Fruit fly (Drosophila melanogaster) whole organism, adult: ENCODE data around the gene mRpL32.

Experiments
- CG11617 ChIP-seq: fragments of 200-800 bp; sonication (Bioruptor generic); optimal IDR thresholded peaks from 2 replicates; lab custom pipeline; 2017; ENCODE audit warnings: mild to moderate bottlenecking, missing biosample characterization, missing genetic modification reagents, missing genetic modification characterization
- CG12768 ChIP-seq: fragments of 200-800 bp; sonication (Bioruptor generic); optimal IDR thresholded peaks from 2 replicates; lab custom pipeline; 2017; ENCODE audit warnings: missing biosample characterization, missing genetic modification characterization, mild to moderate bottlenecking, moderate library complexity, missing genetic modification reagents
- CG14711 ChIP-seq: fragments of 200-800 bp; sonication (Bioruptor generic); optimal IDR thresholded peaks from 2 replicates; lab custom pipeline; 2018; ENCODE audit warnings: missing biosample characterization, mild to moderate bottlenecking, missing genetic modification characterization, moderate library complexity
- CG1620 ChIP-seq: fragments of 200-800 bp; sonication (Bioruptor generic); optimal IDR thresholded peaks from 2 replicates; lab custom pipeline; 2016; ENCODE audit warnings: missing biosample characterization, missing genetic modification characterization
- CG33017 ChIP-seq: fragments of 200-800 bp; sonication (Bioruptor generic); optimal IDR thresholded peaks from 2 replicates; lab custom pipeline; 2018; ENCODE audit warnings: missing biosample characterization, mild to moderate bottlenecking, missing genetic modification characterization, moderate library complexity
- CG5204 ChIP-seq: fragments of 200-800 bp; sonication (Bioruptor generic); optimal IDR thresholded peaks from 2 replicates; lab custom pipeline; 2016; ENCODE audit warnings: missing biosample characterization, missing genetic modification characterization
- CG7045 ChIP-seq: fragments of 200-800 bp; sonication (Bioruptor generic); optimal IDR thresholded peaks from 2 replicates; lab custom pipeline; 2017; ENCODE audit warnings: missing biosample characterization, mild to moderate bottlenecking, missing genetic modification characterization
- CG7101 ChIP-seq: fragments of 200-800 bp; sonication (Bioruptor generic); optimal IDR thresholded peaks from 2 replicates; lab custom pipeline; 2018; ENCODE audit warnings: missing biosample characterization, mild to moderate bottlenecking, missing genetic modification characterization, moderate library complexity
- Clk ChIP-seq: fragments of 200-800 bp; sonication (Bioruptor generic); optimal IDR thresholded peaks from 2 replicates; lab custom pipeline; 2017; ENCODE audit warnings: missing biosample characterization, missing genetic modification characterization
- Crg-1 ChIP-seq: fragments of 200-800 bp; sonication (Bioruptor generic); optimal IDR thresholded peaks from 2 replicates; lab custom pipeline; 2016; ENCODE audit warnings: missing biosample characterization, missing genetic modification characterization
- Hr96 ChIP-seq: fragments of 200-800 bp; sonication (Bioruptor generic); optimal IDR thresholded peaks from 2 replicates; lab custom pipeline; 2016; ENCODE audit warnings: missing biosample characterization, missing genetic modification characterization
- Mnt ChIP-seq: fragments of 200-800 bp; sonication (Bioruptor generic); optimal IDR thresholded peaks from 2 replicates; lab custom pipeline; 2016; ENCODE audit warnings: missing biosample characterization, mild to moderate bottlenecking, missing genetic modification characterization
- bab1 ChIP-seq: fragments of 200-800 bp; sonication (Bioruptor generic); optimal IDR thresholded peaks from 3 replicates; lab custom pipeline; 2019; ENCODE audit warnings: missing biosample characterization, mild to moderate bottlenecking, missing genetic modification characterization, moderate library complexity
- cic ChIP-seq: fragments of 200-800 bp; sonication (Bioruptor generic); optimal IDR thresholded peaks from 2 replicates; lab custom pipeline; 2017; ENCODE audit warnings: missing biosample characterization, mild to moderate bottlenecking, missing genetic modification characterization, moderate library complexity
- cnc ChIP-seq, 2 experiments: fragments of >200 bp; optimal IDR thresholded peaks; 2 replicates each; lab custom pipeline; 2017
- kay ChIP-seq: fragments of 200-800 bp; sonication (Bioruptor generic); peaks from one replicate; lab custom pipeline; 2016; ENCODE audit warnings: missing biosample characterization, missing genetic modification characterization, borderline replicate concordance
- ovo ChIP-seq: fragments of 200-800 bp; sonication (Bioruptor generic); optimal IDR thresholded peaks from 2 replicates; lab custom pipeline; 2016; ENCODE audit warnings: missing biosample characterization, missing genetic modification characterization
- pad ChIP-seq: fragments of 200-800 bp; sonication (Bioruptor generic); optimal IDR thresholded peaks from 3 replicates; lab custom pipeline; 2017; ENCODE audit warnings: missing biosample characterization, missing genetic modification characterization, mild to moderate bottlenecking, moderate library complexity, missing genetic modification reagents
- tj ChIP-seq: fragments of 200-800 bp; sonication (Bioruptor generic); optimal IDR thresholded peaks from 3 replicates; lab custom pipeline; 2017; ENCODE audit warnings: missing biosample characterization, mild to moderate bottlenecking, missing genetic modification characterization, moderate library complexity
- toe ChIP-seq: fragments of 200-800 bp; sonication (Bioruptor generic); optimal IDR thresholded peaks from 2 replicates; lab custom pipeline; 2016; ENCODE audit warnings: missing biosample characterization, missing genetic modification characterization

Gene mRpL32

DNA sequence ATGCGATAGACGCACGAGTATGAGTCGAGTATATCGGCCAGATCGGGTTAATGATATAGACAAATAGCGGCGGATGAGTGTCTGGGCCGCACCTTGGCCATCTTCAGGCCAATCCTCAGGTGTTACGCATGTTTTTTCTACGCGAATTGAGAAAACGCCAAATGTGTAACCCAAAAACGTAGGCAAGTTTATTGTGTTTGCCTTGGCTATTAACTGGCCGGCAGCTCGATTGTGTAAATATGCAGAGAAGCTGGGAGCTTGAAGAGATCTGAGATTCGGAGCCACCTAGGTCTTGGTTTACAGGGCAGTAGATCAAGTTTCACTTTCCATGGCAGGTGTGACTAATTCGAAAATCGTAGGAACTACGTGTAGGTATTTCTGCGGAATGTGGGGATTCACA, 12.6 kb upstream of the mRpL32 start:
- TF ChIP-seq Hr96 (GFP tag; lab: Kevin White, UChicago): no peak

DNA sequence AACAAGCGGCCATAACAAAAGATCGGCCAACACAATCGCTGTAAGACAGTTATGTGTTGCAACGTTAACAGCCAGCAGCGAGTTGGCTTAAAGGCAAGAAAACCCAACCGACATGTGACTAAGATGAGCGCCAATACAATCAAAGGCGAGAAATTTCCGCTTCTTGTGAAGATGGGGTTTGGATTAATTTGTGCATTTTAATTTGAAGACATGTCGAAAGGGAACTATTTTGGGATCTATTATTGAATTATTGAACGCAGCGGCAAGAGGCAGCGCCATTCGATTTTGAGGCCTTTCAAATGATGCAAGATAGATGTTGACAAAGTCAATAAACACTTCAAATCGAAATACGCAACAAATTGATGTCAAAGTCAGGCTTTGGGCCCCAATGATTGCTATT, 11.6 kb upstream of the mRpL32 start:
- TF ChIP-seq ovo (no peak), cic (GFP tag; lab: Kevin White, UChicago) (no peak), Hr96 (GFP tag; lab: Kevin White, UChicago) (no peak), tj (GFP tag; lab: Kevin White, UChicago) (no peak), Mnt (GFP tag; lab: Kevin White, UChicago) (no peak), Clk (GFP tag; lab: Kevin White, UChicago) (no peak), CG33017 (tag; lab: Kevin White, UChicago) (no peak), CG14711 (tag; lab: Kevin White, UChicago) (no peak), cnc (optimal IDR thresholded peaks at IDR 0.05; lab: Kevin White, UChicago) (no peak), kay (GFP tag; lab: Kevin White, UChicago) (no peak), toe (GFP tag; lab: Kevin White, UChicago) (no peak), CG11617 (GFP tag; lab: Kevin White, UChicago) (no peak), CG12768 (GFP tag; lab: Kevin White, UChicago) (no peak), CG5204 (GFP tag; lab: Kevin White, UChicago) (no peak), CG1620 (GFP tag; lab: Kevin White, UChicago) (no peak), pad (GFP tag; lab: Kevin White, UChicago) (no peak), CG7101 (no peak), bab1 (no peak)

DNA sequence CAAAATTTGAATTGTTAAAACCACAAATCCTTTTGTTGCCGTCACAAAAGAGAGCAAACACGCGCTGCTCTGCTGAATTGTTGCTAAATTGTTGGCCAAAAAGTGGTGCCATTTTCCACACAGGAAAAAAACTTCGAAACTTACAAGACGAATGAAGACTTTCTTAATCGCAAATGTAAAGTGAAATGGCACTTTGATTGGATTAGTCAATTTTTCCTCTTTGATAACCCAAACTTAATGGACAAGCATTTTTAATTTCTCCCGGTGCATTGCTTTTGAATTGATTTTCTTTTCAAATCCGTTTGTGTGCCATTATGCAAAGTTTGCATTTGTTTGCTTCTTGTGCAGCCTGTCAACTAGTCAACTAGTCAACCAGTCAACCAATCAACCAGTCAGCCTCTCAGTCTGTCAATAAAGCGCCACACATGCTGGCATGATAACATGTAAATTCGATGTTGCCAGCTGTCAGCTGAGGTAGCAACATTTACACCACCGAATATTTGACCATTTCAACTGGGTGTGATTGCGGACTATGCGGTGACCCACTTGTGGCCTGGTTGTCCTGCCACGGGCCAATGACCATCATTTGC, 9.5 kb upstream of the mRpL32 start:
- TF ChIP-seq Mnt (GFP tag; lab: Kevin White, UChicago) (no peak), tj (GFP tag; lab: Kevin White, UChicago) (no peak), Clk (GFP tag; lab: Kevin White, UChicago) (no peak), toe (GFP tag; lab: Kevin White, UChicago) (no peak), bab1 (no peak), CG7101 (no peak), kay (GFP tag; lab: Kevin White, UChicago) (no peak), CG12768 (GFP tag; lab: Kevin White, UChicago) (no peak), cic (GFP tag; lab: Kevin White, UChicago) (no peak), Crg-1 (GFP tag; lab: Kevin White, UChicago) (no peak), CG11617 (GFP tag; lab: Kevin White, UChicago) (no peak), CG1620 (GFP tag; lab: Kevin White, UChicago) (no peak), Hr96 (GFP tag; lab: Kevin White, UChicago) (no peak), CG33017 (tag; lab: Kevin White, UChicago) (no peak), ovo (no peak), CG5204 (GFP tag; lab: Kevin White, UChicago) (no peak), pad (GFP tag; lab: Kevin White, UChicago) (no peak), CG14711 (tag; lab: Kevin White, UChicago) (no peak)

DNA sequence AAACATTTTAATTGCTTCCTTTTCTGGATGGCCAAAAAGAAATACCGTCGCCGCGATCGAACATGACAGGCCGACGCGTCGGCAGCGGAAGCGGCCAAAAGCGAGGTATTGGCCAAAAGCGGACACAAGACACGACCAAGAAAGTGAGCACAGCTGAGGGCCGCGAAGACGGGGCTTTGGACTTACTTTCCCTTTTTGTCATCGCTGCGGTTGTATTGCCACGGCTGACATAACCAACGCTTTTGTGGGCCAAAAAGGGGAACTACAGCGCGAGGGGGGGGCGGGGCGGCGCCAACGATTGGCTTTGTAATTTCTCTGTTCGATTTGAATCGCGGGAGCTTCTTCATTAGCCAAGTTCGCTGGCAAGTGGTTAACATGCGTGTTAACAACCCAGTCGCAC, 6.9 kb upstream of the mRpL32 start:
- TF ChIP-seq CG7101 (no peak), Hr96 (GFP tag; lab: Kevin White, UChicago) (no peak), CG11617 (GFP tag; lab: Kevin White, UChicago) (no peak), Clk (GFP tag; lab: Kevin White, UChicago) (no peak), CG33017 (tag; lab: Kevin White, UChicago) (no peak), pad (GFP tag; lab: Kevin White, UChicago) (no peak), CG1620 (GFP tag; lab: Kevin White, UChicago) (no peak)

DNA sequence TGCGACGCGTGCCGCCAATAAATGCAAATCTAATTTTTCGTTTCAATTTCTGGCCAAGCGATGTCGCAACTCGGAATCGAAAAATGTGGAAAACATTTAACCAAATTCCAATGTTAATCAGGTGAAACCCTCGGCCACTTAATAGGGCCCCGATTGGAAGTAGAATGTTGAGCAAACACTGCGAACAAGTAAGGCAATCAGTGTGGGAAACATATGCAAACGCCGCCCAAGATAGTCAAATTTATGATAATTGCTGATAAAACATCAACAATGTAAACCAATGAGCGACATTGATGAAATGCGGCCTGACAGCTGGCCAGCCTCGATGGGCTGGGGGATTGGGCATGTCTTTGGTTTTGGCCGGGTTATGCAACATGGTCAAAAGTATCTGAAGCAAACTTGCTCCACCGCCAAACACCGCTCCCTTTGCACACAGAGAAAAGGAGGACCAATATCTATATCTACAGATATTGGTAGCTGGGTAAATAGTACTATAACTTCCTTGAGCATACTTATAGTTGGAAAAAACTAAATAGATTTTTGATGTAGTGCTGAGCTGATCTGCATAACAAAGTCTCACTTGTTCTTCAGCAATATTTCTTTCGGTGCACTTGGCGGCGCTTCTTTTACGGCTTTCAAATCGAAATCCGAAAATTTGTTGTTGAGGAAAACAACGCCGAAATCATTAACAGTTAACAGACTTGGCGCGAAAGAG, 5.2 kb upstream of the mRpL32 start:
- TF ChIP-seq cic (GFP tag; lab: Kevin White, UChicago) (no peak), Mnt (GFP tag; lab: Kevin White, UChicago) (no peak), CG5204 (GFP tag; lab: Kevin White, UChicago) (no peak), ovo (no peak), Hr96 (GFP tag; lab: Kevin White, UChicago) (no peak)

DNA sequence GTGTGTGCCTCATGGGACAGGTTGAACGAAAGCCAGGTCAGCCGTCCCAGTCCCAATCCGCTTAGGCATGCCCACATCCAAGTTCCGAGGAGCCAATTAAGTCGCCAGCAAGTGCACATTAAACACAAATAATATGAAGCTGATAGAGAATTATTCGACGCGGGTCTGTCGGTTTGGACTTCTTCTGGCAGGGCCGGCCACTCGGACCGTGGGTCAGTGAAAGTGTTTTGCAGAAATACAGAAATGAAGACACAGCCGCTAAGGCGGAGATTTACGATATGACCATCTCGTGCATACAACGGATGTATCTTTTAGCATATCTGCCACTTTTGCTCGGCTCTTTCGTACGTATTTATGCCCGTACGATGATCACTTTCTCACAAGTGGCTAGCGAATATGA, 4.4 kb upstream of the mRpL32 start:
- TF ChIP-seq ovo (no peak), cnc (optimal IDR thresholded peaks at IDR 0.05; lab: Kevin White, UChicago) (no peak), tj (GFP tag; lab: Kevin White, UChicago) (no peak), CG5204 (GFP tag; lab: Kevin White, UChicago) (no peak), CG1620 (GFP tag; lab: Kevin White, UChicago) (no peak), bab1 (no peak), CG7045 (GFP tag; lab: Kevin White, UChicago) (no peak), Crg-1 (GFP tag; lab: Kevin White, UChicago) (no peak), Mnt (GFP tag; lab: Kevin White, UChicago) (no peak), CG33017 (tag; lab: Kevin White, UChicago) (no peak), CG12768 (GFP tag; lab: Kevin White, UChicago) (no peak), CG11617 (GFP tag; lab: Kevin White, UChicago) (no peak)
